Worm (Caenorhabditis elegans): Measurements from ENCODE around the gene his-74.

Gene his-74

ce11 chrV:12624371-12624770 is 35.8 kb downstream of the his-74 start, which contains the start of gene F56H9.9:
F56H9.9 (minus strand) TSS chrV:12624471.
- TF ChIP-seq cnd-1 (tag; optimal IDR thresholded peaks at IDR 0.05) (no peak), hlh-1 (tag; optimal IDR thresholded peaks at IDR 0.05) (no peak), lin-13 (tag; optimal IDR thresholded peaks at IDR 0.05) (no peak), mls-2 (tag; optimal IDR thresholded peaks at IDR 0.05) (no peak)

- TF ChIP-seq ceh-83 (GFP tag; optimal IDR thresholded peaks at IDR 0.05) (no peak), pha-4 (tag; optimal IDR thresholded peaks at IDR 0.05) (no peak), nhr-28 (tag; optimal IDR thresholded peaks at IDR 0.05) (no peak), lin-13 (tag; optimal IDR thresholded peaks at IDR 0.05) (no peak), lsy-2 (tag; optimal IDR thresholded peaks at IDR 0.05) (no peak), bed-3 (GFP tag; optimal IDR thresholded peaks at IDR 0.05) (no peak), unc-62 (GFP tag; optimal IDR thresholded peaks at IDR 0.05) (no peak), nhr-237 (tag; optimal IDR thresholded peaks at IDR 0.05) (no peak), zip-8 (tag; optimal IDR thresholded peaks at IDR 0.05) (no peak), M03D4.4 (tag; optimal IDR thresholded peaks at IDR 0.05) (no peak), hlh-1 (tag; optimal IDR thresholded peaks at IDR 0.05) (no peak), ceh-43 (GFP tag; optimal IDR thresholded peaks at IDR 0.05) (no peak), mab-5 (tag; optimal IDR thresholded peaks at IDR 0.05) (no peak), nhr-76 (tag; optimal IDR thresholded peaks at IDR 0.05) (no peak), ces-1 (GFP tag; optimal IDR thresholded peaks at IDR 0.05) (no peak), unc-120 (tag; optimal IDR thresholded peaks at IDR 0.05; ENCODE audit: poor library complexity, severe bottlenecking) (no peak), tbx-8 (GFP tag; optimal IDR thresholded peaks at IDR 0.05) (no peak), snpc-4 (tag; optimal IDR thresholded peaks at IDR 0.05) (no peak)
Observed at ce11 chrV:12612118-12612517, 48.0 kb downstream of the his-74 start, which contains the start of gene cyc-2.2. cyc-2.2 (minus strand) TSS chrV:12612218.

- no peak for TF ChIP-seq bed-3 (GFP tag; optimal IDR thresholded peaks at IDR 0.05)
- no peak for TF ChIP-seq nhr-76 (tag; optimal IDR thresholded peaks at IDR 0.05)
- TF ChIP-seq ham-2 (GFP tag; optimal IDR thresholded peaks at IDR 0.05), result no peak
- TF ChIP-seq elt-1 (tag; optimal IDR thresholded peaks at IDR 0.05; ENCODE audit: borderline replicate concordance, insufficient read depth), result no peak
Observed at ce11 chrV:12611029-12611428, 49.1 kb downstream of the his-74 start, which contains the start of gene cubn-1. cubn-1 (plus strand) TSS chrV:12611329.
